Worm (Caenorhabditis elegans): ENCODE results near the gene aman-2.

DNA sequence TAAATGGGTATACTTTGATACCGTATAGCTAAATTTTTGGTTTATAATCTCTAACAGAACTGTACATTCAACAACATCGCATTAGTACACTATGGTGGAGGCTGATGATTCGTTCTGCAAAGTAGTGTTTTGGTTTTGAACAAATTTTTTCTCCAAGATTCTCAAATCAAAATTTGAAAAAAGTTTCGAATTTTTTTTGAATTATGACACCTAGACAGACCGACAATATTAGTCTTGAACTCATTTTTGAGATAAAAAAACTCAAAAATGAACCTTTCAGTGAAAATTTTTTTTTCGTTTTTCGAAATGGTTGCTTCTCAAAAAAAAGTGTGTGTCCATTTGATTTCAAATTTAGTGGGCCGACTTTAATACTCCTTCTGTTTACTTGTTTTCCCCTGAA is 12.4 kb upstream of the aman-2 start:
- TF ChIP-seq klf-2 (GFP tag; conservative IDR thresholded peaks at IDR 0.05) (no peak), med-1 (GFP tag; optimal IDR thresholded peaks at IDR 0.05; ENCODE audit: insufficient read depth) (no peak)

Measured in whole organism, midembryonic.